Worm (Caenorhabditis elegans): ENCODE data around the gene galt-1.

ce11 chrV:5963092-5963491 is 32.4 kb downstream of the galt-1 start:
- TF ChIP-seq tbx-8 (GFP tag; optimal IDR thresholded peaks at IDR 0.05) (no peak), ham-2 (GFP tag; optimal IDR thresholded peaks at IDR 0.05) (no peak), nhr-28 (tag; optimal IDR thresholded peaks at IDR 0.05) (no peak), elt-1 (tag; optimal IDR thresholded peaks at IDR 0.05; ENCODE audit: borderline replicate concordance, insufficient read depth) (no peak), unc-62 (GFP tag; optimal IDR thresholded peaks at IDR 0.05) (no peak), mls-2 (tag; optimal IDR thresholded peaks at IDR 0.05) (no peak), sem-2 (GFP tag; optimal IDR thresholded peaks at IDR 0.05) (no peak), mab-5 (tag; optimal IDR thresholded peaks at IDR 0.05) (no peak), bed-3 (GFP tag; optimal IDR thresholded peaks at IDR 0.05) (no peak), nhr-76 (tag; optimal IDR thresholded peaks at IDR 0.05) (no peak), ces-1 (GFP tag; optimal IDR thresholded peaks at IDR 0.05) (peak; percentile 71), ceh-39 (tag; optimal IDR thresholded peaks at IDR 0.05) (no peak), ztf-11 (tag; optimal IDR thresholded peaks at IDR 0.05) (no peak), blmp-1 (tag; optimal IDR thresholded peaks at IDR 0.05) (no peak)

Data from whole organism, mixed stage, embryonic.